Fruit fly (Drosophila melanogaster) whole organism, larva: ENCODE results near the gene Mrp4.

ENCODE experiments used
- noc ChIP-seq: fragments of 200-800 bp; sonication (Bioruptor generic); optimal IDR thresholded peaks from 3 replicates; lab custom pipeline; 2019; ENCODE audit warnings: missing biosample characterization, mild to moderate bottlenecking, missing genetic modification characterization, moderate library complexity

Gene Mrp4

DNA sequence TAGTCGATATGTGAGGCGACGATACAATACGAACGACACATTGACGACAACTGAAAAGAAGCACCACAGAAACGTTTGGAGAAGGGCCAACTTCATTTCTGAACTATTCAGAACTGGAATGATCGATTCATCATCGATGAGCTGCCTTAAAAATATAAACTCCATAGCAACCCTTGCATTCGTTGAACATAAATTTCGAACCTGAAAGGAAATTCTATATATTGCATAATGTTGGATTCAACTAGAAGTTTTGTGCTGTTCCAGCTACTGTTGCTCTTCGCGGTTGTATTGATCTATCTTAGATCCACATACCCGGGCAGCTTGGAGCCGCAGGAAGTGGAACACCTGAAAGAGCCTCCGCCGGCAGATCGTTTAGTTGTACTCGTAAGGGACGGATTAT, 9.6 kb downstream of the Mrp4 start, which contains the start of the genes CG6790 and CG5342:
TSS of gene CG6790 (minus strand) at position 101 of the 400 bp plus-strand sequence.
TSS of gene CG5342 (plus strand) at position 182 of the 400 bp plus-strand sequence.
- TF ChIP-seq noc (tag; lab: Kevin White, UChicago) = no peak

DNA sequence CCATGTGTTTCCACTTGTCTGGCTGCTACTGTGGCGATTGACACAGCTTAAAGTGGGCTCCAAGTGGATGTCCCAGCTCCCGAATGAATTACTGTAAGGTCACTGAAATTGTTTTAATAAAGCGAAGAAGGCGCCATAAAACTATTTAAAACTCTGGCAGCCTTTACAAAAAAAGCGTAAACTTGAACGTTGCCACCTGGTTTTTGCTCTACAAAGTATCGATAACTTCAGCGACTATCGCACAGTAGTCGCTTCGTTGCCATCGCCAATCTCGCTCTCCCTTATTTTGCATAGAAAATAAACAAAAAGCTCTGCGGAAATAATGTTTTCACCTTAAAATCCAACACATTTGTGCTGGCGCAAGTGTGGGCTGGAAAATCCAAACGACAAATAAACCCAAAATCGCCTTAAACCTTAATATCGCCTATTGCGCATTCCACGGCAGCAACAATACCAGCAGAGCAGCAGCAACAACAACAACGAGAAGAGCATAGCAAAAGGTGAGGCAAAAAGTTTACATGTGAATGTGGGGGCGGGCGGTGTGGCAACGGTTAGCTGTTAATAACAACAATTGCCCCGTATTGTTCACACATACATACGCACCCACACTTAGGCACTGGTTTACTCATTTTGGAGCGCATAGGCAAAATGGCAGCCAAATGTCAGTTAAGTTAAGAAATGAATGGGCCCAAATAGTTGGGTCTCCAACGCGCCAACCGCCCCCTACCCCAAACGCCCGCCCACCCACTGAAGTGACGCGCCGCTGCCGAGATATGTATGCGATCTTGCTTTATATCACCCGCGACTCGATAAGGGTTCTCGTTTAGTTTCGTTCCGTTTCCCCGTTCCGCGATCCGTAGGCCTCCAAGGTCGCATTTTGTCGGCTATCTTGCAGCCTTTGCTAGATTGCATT, 12.5 kb downstream of the Mrp4 start, which contains the start of gene wkd:
TSS of gene wkd (plus strand) at position 237 of the 913 bp plus-strand sequence.
- no peak for TF ChIP-seq noc (tag; lab: Kevin White, UChicago)

DNA sequence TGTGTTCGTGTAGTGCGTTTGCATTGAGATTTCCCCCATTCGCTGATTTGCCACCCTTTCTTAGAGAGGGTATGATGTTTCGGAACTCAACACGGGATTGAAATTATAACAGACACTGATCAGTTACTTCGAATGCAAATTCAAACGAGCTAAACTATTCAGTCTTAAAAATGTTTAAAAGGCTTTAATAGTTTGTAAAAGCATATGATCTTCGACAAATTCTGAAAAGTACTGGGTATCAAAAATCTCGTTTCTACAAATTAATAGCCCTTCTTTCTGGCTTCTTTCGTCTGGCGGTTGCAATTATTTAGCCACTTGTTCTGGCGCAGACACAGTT, 13.2 kb downstream of the Mrp4 start:
- TF ChIP-seq noc (tag; lab: Kevin White, UChicago) = peak; percentile 30

DNA sequence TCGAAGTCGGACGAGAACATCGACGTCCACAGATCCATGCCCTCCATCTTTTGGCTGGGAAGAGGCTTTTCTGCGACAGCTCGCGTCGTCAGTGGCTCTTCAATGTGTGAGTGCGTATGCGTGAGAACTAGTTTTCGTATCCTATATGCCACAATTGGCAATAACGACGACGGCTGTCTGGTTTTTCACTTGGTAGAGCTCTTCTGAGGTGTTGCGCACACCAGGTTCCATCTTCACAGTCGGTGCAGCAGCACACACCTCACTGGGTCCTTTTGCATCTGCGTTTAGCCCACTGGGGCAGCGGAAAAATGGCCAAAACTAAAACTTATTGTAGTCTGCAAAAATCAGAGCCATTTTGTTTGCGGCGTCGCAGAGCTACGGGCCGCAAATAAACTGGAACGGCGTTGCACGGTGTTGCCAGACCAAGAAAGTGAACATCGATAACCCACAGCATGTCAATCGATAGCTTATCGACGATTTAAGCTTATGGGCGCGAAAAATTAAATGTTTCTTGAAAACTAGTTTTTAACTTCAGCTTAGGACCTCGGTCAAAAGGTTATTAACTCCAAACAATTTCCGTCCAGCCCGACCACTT, 20.8 kb downstream of the Mrp4 start, which contains the start of gene CG6791:
TSS of gene CG6791 (minus strand) at position 383 of the 595 bp plus-strand sequence.
- no peak for TF ChIP-seq noc (tag; lab: Kevin White, UChicago)

DNA sequence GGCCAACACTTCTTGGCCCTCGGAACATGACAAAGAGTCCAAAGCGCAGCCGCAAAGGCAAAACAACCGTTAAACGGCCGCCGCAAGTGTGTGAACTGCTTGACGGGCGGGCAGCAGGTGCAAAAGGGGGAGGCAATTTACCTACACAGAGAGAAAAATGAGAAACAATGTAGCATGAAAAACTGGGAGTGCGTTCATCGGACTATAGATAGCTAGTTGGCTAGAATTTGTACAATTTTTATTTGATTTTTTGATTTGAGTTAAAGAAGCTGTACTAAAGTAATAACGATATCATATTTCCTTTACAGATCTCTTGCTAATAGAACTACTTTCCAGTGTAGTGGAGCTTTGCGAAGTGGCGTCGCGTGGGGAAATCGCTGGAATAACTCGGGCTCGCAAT, 26.5 kb downstream of the Mrp4 start:
- no peak for TF ChIP-seq noc (tag; lab: Kevin White, UChicago)

DNA sequence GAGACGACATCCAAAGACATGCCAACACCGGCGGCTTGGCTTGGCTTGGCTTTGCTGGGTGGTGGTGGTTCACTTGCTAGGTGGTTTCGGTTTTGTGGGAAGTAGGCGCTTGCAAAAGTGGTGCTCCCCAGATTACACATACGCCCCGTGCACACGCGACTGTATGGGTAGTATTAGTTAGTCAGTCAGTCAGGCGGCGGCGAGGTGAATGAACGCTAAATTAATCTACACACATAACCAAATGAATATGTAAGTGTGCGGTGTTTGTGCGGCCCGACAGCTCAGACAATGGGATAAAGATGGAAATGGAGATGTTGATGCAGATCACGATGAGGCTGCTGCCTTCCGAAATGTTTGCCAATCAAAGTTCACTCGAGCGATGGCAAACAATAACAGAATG, 34.1 kb downstream of the Mrp4 start:
- no peak for TF ChIP-seq noc (tag; lab: Kevin White, UChicago)

DNA sequence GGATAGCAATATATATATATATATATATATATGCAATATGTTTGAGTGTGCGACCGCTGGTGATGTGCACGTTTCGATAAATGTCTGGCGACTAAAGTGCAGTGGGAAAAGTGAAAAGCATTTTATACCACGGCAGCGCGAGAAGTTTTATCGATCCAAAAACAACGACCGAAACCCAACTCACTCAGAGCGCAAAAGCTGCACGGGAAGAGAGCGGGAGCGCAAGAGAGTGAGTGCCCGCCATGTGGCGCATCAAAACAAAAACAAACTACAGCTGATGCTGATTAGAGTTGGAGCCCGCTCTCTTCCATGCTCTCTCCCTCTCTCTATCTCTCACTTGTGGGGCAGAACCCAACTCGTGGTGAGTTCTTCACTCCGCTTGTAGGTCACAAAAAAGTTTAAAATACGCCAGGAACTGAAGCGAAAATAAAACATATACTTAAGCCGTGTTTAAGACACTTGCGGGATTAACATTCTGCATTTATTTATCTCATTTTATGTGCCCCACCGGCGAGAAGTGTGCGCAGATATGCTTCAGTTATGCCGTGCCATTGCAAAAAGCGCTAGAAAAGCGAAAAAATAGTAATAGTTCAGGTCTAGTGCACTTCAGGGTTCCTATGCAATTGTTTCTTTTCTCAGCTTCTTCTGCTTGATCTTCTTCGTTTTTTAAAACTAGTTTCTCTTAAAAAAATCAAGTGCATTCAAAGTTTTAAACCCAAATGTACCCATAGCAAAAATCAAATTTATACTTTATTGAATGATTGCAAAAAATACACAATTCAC, 35.8 kb downstream of the Mrp4 start:
- no peak for TF ChIP-seq noc (tag; lab: Kevin White, UChicago)

DNA sequence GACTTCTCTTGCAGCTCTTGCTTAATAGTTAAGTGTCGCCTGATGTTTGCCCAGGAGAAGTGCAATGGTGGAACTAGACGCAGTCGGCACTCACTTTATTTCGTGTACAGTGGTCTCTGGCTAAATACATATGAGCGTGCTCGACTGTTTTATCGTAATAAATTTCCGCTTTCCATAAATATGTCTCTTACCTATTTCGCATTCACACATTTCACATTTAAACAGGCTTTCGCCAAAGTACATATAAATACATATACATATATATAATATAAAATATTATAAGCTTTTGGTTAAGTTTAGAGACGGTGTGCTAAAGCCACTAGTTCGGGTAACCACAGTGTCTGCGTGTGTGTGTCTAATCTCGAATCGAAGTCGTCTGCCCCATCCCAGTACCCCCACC, 37.6 kb downstream of the Mrp4 start:
- TF ChIP-seq noc (tag; lab: Kevin White, UChicago) = no peak

DNA sequence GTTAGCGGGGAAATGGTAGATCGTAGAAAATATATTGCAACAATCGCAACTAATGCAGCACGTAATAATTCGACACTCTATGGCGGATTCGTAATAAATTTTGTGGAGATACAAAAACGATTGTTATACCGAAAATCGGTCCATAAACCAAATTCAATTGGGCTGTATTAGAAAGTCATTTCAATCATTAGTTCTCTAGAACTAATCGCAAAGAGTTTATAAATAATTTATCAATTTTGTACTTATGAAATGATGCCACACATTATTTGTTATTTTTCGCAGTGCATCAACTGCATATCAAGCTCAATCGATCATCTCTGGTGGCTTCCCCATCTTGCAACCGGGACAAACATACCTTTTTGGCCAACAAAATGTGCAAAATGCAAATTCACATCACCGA, 43.4 kb downstream of the Mrp4 start:
- TF ChIP-seq noc (tag; lab: Kevin White, UChicago) = no peak

DNA sequence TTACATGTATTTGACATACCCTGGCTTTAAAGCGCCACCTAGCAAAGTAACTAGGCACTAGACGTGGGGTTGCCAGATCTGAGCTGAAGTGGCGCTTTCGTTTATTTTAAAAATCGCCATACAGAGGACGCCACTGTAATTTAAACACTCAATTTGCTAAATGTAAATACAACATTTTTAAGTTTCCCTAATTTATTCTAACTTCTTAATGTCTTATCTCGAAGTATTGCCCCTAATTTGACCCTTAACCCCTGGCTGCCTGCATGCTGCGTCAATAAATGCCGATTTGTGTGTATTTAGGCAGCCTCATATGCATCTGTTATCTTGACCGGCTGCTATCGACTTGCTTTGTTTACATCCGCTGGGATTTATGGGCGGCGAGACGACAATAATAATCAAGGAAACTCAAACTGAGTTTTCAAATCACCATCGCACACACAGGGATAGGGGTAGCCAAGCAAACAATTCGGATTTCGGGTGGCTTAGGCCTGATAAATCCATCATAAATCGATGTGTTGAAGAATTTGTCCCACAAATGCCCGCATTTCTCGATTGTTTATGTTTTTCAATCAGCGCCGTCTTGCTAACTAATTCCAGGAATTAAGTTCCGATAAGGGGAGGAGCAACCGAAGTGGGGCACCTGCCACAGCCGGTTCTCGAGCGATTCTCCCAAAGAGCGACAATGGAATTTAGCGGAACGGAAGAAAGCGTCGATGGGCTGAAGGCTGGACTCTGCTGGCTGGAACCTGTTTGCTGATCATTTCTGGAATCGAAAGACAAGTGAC, 44.4 kb downstream of the Mrp4 start:
- TF ChIP-seq noc (tag; lab: Kevin White, UChicago) = no peak

DNA sequence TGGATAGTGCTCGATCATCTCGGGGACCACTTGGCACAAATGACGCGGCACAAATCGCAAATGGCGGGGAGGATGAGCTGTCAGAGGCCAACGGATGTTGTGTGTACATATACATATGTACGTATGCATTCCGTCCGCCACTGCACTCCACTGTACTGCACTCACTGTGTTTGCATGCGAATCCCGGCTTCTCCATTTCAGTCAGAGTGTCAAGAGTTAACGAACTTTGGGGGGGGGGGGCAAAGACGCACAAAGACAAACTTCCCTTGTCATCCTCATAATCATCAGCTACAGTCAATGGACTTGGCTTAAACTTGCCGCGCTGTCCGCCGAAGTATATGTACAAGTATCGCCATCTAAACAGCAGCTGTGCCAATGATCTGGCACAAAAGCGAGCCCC, 45.1 kb downstream of the Mrp4 start:
- TF ChIP-seq noc (tag; lab: Kevin White, UChicago) = no peak

DNA sequence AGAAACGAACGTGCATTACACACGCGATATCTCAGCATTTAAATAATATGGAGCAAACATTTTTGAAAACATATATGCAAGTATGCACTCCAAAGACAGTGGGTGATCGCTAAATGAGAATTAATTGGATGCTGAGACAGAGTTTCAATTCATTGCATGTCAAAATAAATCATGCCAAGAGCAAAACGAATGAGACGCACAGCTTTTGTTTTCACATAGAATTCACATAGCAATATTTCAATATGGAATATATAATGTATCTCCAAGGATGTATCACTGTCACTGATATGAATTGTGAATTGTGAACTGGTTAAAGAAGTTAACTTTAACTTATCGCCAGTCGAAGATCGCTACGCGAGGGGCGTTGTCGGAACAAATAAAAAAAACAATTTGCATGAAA, 45.5 kb downstream of the Mrp4 start:
- no peak for TF ChIP-seq noc (tag; lab: Kevin White, UChicago)

DNA sequence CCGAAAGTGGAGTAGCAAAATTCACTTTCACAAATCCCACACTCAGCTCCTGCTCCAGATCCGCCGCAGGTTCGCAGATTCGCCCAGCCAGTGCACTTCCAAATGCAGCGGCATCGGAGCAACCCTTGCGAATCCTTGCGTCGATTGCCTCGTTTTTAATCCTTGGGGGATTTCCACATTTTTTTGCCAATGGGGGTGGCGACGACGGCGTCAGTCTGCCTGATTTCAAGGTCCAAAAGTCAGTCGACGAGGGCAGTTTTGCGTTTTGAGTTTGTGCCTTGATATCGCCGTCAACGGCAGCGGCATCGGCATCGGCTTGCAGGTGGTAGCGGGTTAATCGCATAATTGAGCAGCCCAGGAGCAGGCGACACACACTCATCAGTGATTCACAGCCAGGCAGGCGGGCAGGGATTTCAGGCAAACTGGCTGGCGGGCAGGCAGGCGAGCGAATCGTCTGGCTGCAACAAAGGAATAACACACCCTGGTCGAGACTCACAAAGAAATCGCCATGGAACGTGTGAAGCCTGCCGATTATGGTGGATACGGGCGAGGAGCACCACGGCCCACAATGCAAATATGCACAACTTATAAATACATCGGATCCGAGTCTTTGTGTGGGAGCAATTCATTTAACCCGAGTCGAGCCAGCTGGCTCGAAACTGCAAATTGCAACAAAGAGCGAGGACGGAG, 46.5 kb downstream of the Mrp4 start:
- no peak for TF ChIP-seq noc (tag; lab: Kevin White, UChicago)

DNA sequence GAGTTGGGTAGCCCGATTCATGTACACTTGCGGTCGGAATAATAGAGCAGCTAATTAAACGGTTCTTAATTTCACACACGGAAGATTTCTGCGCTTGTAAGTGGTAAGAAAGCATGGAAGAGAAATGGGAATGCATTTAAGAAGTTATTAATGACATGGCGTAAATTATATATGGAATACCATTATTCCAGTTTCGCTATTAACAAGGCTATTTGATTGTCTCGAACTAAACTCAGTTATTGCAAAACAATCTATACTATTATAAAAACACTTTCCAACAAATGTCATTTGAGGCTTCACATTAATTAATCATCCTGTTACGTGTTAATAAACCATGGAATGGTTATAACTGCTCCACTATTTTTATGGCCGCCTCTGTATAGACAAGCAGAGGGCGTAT, 47.2 kb downstream of the Mrp4 start:
- no peak for TF ChIP-seq noc (tag; lab: Kevin White, UChicago)
